Worm (Caenorhabditis elegans): ENCODE results near the gene R04B3.3.
A peak's percentile ranks its signal among the peaks of the same experiment; 100 is the strongest.

The R04B3.3 gene

ce11 chrX:2454914-2455313 lies 20.9 kb downstream of the R04B3.3 start:
- TF ChIP-seq hmbx-1 (tag; optimal IDR thresholded peaks at IDR 0.05), result no peak

ce11 chrX:2452716-2453115 lies 23.1 kb downstream of the R04B3.3 start:
- TF ChIP-seq pes-1 (GFP tag; IDR thresholded peaks at IDR 0.05) (0 out of 2 replicates have a peak, but pooled peaks have one; percentile 43), hmg-4 (GFP tag; optimal IDR thresholded peaks at IDR 0.05) (peak; percentile 63), flt-1 (GFP tag; IDR thresholded peaks at IDR 0.05) (no peak)

- no peak for TF ChIP-seq pes-1 (GFP tag; IDR thresholded peaks at IDR 0.05)
- no peak for TF ChIP-seq scrt-1 (GFP tag; IDR thresholded peaks at IDR 0.05)
- no peak for TF ChIP-seq F13C5.2 (tag; optimal IDR thresholded peaks at IDR 0.05)
- no peak for TF ChIP-seq ceh-13 (GFP tag; optimal IDR thresholded peaks at IDR 0.05)
- no peak for TF ChIP-seq hmg-4 (GFP tag; optimal IDR thresholded peaks at IDR 0.05)
- no peak for TF ChIP-seq aly-1 (tag; optimal IDR thresholded peaks at IDR 0.05)
- TF ChIP-seq sea-1 (GFP tag; conservative IDR thresholded peaks at IDR 0.05), result no peak
- TF ChIP-seq tra-4 (tag; optimal IDR thresholded peaks at IDR 0.05), result no peak
- no peak for TF ChIP-seq B0310.2 (tag; optimal IDR thresholded peaks at IDR 0.05)
- TF ChIP-seq flt-1 (GFP tag; IDR thresholded peaks at IDR 0.05), result no peak
- no peak for TF ChIP-seq ama-1 (optimal IDR thresholded peaks at IDR 0.05)
- no peak for TF ChIP-seq ceh-36 (tag; optimal IDR thresholded peaks at IDR 0.05)
- TF ChIP-seq hnd-1 (tag; optimal IDR thresholded peaks at IDR 0.05), result no peak
- no peak for TF ChIP-seq tbx-11 (GFP tag; IDR thresholded peaks at IDR 0.05)
- TF ChIP-seq hmbx-1 (tag; optimal IDR thresholded peaks at IDR 0.05), result no peak
These were observed 23.5 kb downstream of the R04B3.3 start for ce11 chrX:2452297-2452696.

- TF ChIP-seq flt-1 (GFP tag; IDR thresholded peaks at IDR 0.05) (no peak), scrt-1 (GFP tag; IDR thresholded peaks at IDR 0.05) (no peak), ceh-36 (tag; optimal IDR thresholded peaks at IDR 0.05) (no peak), aly-1 (tag; optimal IDR thresholded peaks at IDR 0.05) (no peak), ceh-13 (GFP tag; optimal IDR thresholded peaks at IDR 0.05) (no peak), tbx-11 (GFP tag; IDR thresholded peaks at IDR 0.05) (no peak), ets-7 (tag; optimal IDR thresholded peaks at IDR 0.05) (no peak), hmbx-1 (tag; optimal IDR thresholded peaks at IDR 0.05) (no peak), tra-4 (tag; optimal IDR thresholded peaks at IDR 0.05) (no peak), hmg-4 (GFP tag; optimal IDR thresholded peaks at IDR 0.05) (no peak), hnd-1 (tag; optimal IDR thresholded peaks at IDR 0.05) (no peak), B0310.2 (tag; optimal IDR thresholded peaks at IDR 0.05) (no peak), sea-1 (GFP tag; conservative IDR thresholded peaks at IDR 0.05) (no peak), ama-1 (optimal IDR thresholded peaks at IDR 0.05) (no peak), F13C5.2 (tag; optimal IDR thresholded peaks at IDR 0.05) (no peak)
These were observed 24.8 kb downstream of the R04B3.3 start for ce11 chrX:2450994-2451393.

ce11 chrX:2447214-2447613 lies 28.6 kb downstream of the R04B3.3 start:
- TF ChIP-seq B0310.2 (tag; optimal IDR thresholded peaks at IDR 0.05) (peak; percentile 10), hmbx-1 (tag; optimal IDR thresholded peaks at IDR 0.05) (no peak)

- TF ChIP-seq hnd-1 (tag; optimal IDR thresholded peaks at IDR 0.05) (no peak), ceh-13 (GFP tag; optimal IDR thresholded peaks at IDR 0.05) (no peak), ceh-36 (tag; optimal IDR thresholded peaks at IDR 0.05) (no peak), pes-1 (GFP tag; IDR thresholded peaks at IDR 0.05) (no peak), tbx-11 (GFP tag; IDR thresholded peaks at IDR 0.05) (no peak), hmbx-1 (tag; optimal IDR thresholded peaks at IDR 0.05) (no peak)
These were observed 29.6 kb downstream of the R04B3.3 start for ce11 chrX:2446185-2446584.

ce11 chrX:2443304-2443703 lies 32.5 kb downstream of the R04B3.3 start, which contains the start of gene T07D1.3:
Gene T07D1.3 (minus strand): TSS chrX:2443404.
- no peak for TF ChIP-seq sea-1 (GFP tag; conservative IDR thresholded peaks at IDR 0.05)
- TF ChIP-seq scrt-1 (GFP tag; IDR thresholded peaks at IDR 0.05), result no peak
- TF ChIP-seq hmbx-1 (tag; optimal IDR thresholded peaks at IDR 0.05), result no peak
- no peak for TF ChIP-seq hnd-1 (tag; optimal IDR thresholded peaks at IDR 0.05)
- no peak for TF ChIP-seq F13C5.2 (tag; optimal IDR thresholded peaks at IDR 0.05)
- no peak for TF ChIP-seq tbx-11 (GFP tag; IDR thresholded peaks at IDR 0.05)
- TF ChIP-seq ets-7 (tag; optimal IDR thresholded peaks at IDR 0.05), result no peak
- no peak for TF ChIP-seq ceh-13 (GFP tag; optimal IDR thresholded peaks at IDR 0.05)
- TF ChIP-seq ama-1 (optimal IDR thresholded peaks at IDR 0.05), result no peak
- TF ChIP-seq flt-1 (GFP tag; IDR thresholded peaks at IDR 0.05), result no peak
- TF ChIP-seq pes-1 (GFP tag; IDR thresholded peaks at IDR 0.05), result no peak
- TF ChIP-seq tra-4 (tag; optimal IDR thresholded peaks at IDR 0.05), result no peak
- no peak for TF ChIP-seq hmg-4 (GFP tag; optimal IDR thresholded peaks at IDR 0.05)
- no peak for TF ChIP-seq tbx-37 (GFP tag; conservative IDR thresholded peaks at IDR 0.05)
- no peak for TF ChIP-seq aly-1 (tag; optimal IDR thresholded peaks at IDR 0.05)

- TF ChIP-seq flt-1 (GFP tag; IDR thresholded peaks at IDR 0.05) (no peak), hnd-1 (tag; optimal IDR thresholded peaks at IDR 0.05) (no peak), F13C5.2 (tag; optimal IDR thresholded peaks at IDR 0.05) (no peak), hmbx-1 (tag; optimal IDR thresholded peaks at IDR 0.05) (no peak), ceh-13 (GFP tag; optimal IDR thresholded peaks at IDR 0.05) (no peak), ama-1 (optimal IDR thresholded peaks at IDR 0.05) (no peak), sea-1 (GFP tag; conservative IDR thresholded peaks at IDR 0.05) (no peak)
These were observed 34.6 kb downstream of the R04B3.3 start for ce11 chrX:2441163-2441562.

- TF ChIP-seq sea-1 (GFP tag; conservative IDR thresholded peaks at IDR 0.05), result no peak
- TF ChIP-seq ceh-13 (GFP tag; optimal IDR thresholded peaks at IDR 0.05), result no peak
- no peak for TF ChIP-seq ets-7 (tag; optimal IDR thresholded peaks at IDR 0.05)
- no peak for TF ChIP-seq flt-1 (GFP tag; IDR thresholded peaks at IDR 0.05)
- no peak for TF ChIP-seq pes-1 (GFP tag; IDR thresholded peaks at IDR 0.05)
- TF ChIP-seq scrt-1 (GFP tag; IDR thresholded peaks at IDR 0.05), result no peak
- no peak for TF ChIP-seq hmg-4 (GFP tag; optimal IDR thresholded peaks at IDR 0.05)
- no peak for TF ChIP-seq aly-1 (tag; optimal IDR thresholded peaks at IDR 0.05)
- no peak for TF ChIP-seq F13C5.2 (tag; optimal IDR thresholded peaks at IDR 0.05)
- TF ChIP-seq ama-1 (optimal IDR thresholded peaks at IDR 0.05), result no peak
- TF ChIP-seq tra-4 (tag; optimal IDR thresholded peaks at IDR 0.05), result no peak
These were observed 36.0 kb downstream of the R04B3.3 start for ce11 chrX:2439728-2440127.
